Worm (Caenorhabditis elegans) whole organism, L1 larva: ENCODE measurements around the gene C50F7.3.

Source experiments
- Y116A8C.19 ChIP-seq: sonication (generic microtip); optimal IDR thresholded peaks from 2 replicates; lab custom pipeline; 2016; ENCODE audit warnings: missing compliant biosample characterization, missing genetic modification characterization, borderline replicate concordance
- ama-1 ChIP-seq: fragments of 150-350 bp; optimal IDR thresholded peaks from 2 replicates; lab custom pipeline; 2014
- efl-3 ChIP-seq: fragments of 200-800 bp; sonication (Bioruptor generic); optimal IDR thresholded peaks from 2 replicates; lab custom pipeline; 2018; ENCODE audit warnings: mild to moderate bottlenecking, missing genetic modification characterization, missing compliant biosample characterization
- fkh-10 ChIP-seq: sonication (generic microtip); optimal IDR thresholded peaks from 2 replicates; lab custom pipeline; 2017; ENCODE audit warnings: missing biosample characterization, missing genetic modification reagents, missing genetic modification characterization
- lin-13 ChIP-seq: fragments of 150-350 bp; optimal IDR thresholded peaks from 2 replicates; lab custom pipeline; 2014; ENCODE audit warnings: missing biosample characterization, missing genetic modification reagents, missing genetic modification characterization
- lin-15B ChIP-seq: fragments of 150-350 bp; sonication (generic microtip); optimal IDR thresholded peaks from 3 replicates; lab custom pipeline; 2014; ENCODE audit warnings: missing biosample characterization, missing genetic modification characterization
- nhr-237 ChIP-seq: fragments of 150-350 bp; optimal IDR thresholded peaks from 2 replicates; lab custom pipeline; 2014; ENCODE audit warnings: missing biosample characterization, missing genetic modification characterization
- snpc-4 ChIP-seq: fragments of 150-350 bp; optimal IDR thresholded peaks from 2 replicates; lab custom pipeline; 2014; ENCODE audit warnings: missing biosample characterization, missing genetic modification characterization
- sup-37 ChIP-seq: fragments of 200-800 bp; sonication (Bioruptor generic); optimal IDR thresholded peaks from 2 replicates; lab custom pipeline; 2018; ENCODE audit warnings: mild to moderate bottlenecking, missing genetic modification characterization, missing compliant biosample characterization
- swsn-7 ChIP-seq: sonication (generic microtip); optimal IDR thresholded peaks from 2 replicates; lab custom pipeline; 2016; ENCODE audit warnings: missing genetic modification characterization, missing compliant biosample characterization
- tbx-2 ChIP-seq: sonication (generic microtip); optimal IDR thresholded peaks from 2 replicates; lab custom pipeline; 2016; ENCODE audit warnings: missing genetic modification characterization, missing compliant biosample characterization
- tlp-1 ChIP-seq: fragments of 150-350 bp; optimal IDR thresholded peaks from 2 replicates; lab custom pipeline; 2014; ENCODE audit warnings: missing biosample characterization, missing genetic modification characterization
- ztf-4 ChIP-seq: fragments of 150-350 bp; optimal IDR thresholded peaks from 2 replicates; lab custom pipeline; 2014; ENCODE audit warnings: missing biosample characterization, missing genetic modification characterization

- TF ChIP-seq fkh-10 (GFP tag; lab: Kevin White, UChicago) (no peak), tlp-1 (tag; lab: Kevin White, UChicago) (no peak), swsn-7 (tag; lab: Kevin White, UChicago) (no peak), lin-15B (no peak), efl-3 (GFP tag; lab: Kevin White, UChicago) (no peak), nhr-237 (tag; lab: Kevin White, UChicago) (no peak), snpc-4 (tag; lab: Kevin White, UChicago) (no peak), ama-1 (no peak), sup-37 (no peak), lin-13 (GFP tag; lab: Kevin White, UChicago) (no peak), tbx-2 (tag; lab: Kevin White, UChicago) (no peak), ztf-4 (tag; lab: Kevin White, UChicago) (no peak), Y116A8C.19 (tag; lab: Kevin White, UChicago) (no peak)
Observed at ce11 chrIV:7692451-7692850, 39.7 kb upstream of the C50F7.3 start.
